Worm (Caenorhabditis elegans) whole organism, L2 larva: ENCODE results near the gene E02C12.6.
"Not testable (repeated sequence)": the region's sequence is repeated elsewhere in the genome, so short reads cannot be mapped to it uniquely, and the experiment has no call there.

Source experiments
- F13H6.1 ChIP-seq: sonication (generic microtip); optimal IDR thresholded peaks from 2 replicates; lab custom pipeline; 2016; ENCODE audit warnings: missing genetic modification characterization, missing compliant biosample characterization
- R02D3.7 ChIP-seq: fragments of 150-350 bp; optimal IDR thresholded peaks from 2 replicates; lab custom pipeline; 2014; ENCODE audit warnings: missing biosample characterization, missing genetic modification characterization
- Y55F3AM.14 ChIP-seq: fragments of 200-800 bp; sonication (Bioruptor generic); optimal IDR thresholded peaks from 2 replicates; lab custom pipeline; 2018; ENCODE audit warnings: mild to moderate bottlenecking, missing genetic modification characterization, missing compliant biosample characterization
- ZK546.5 ChIP-seq: sonication (generic microtip); optimal IDR thresholded peaks from 2 replicates; lab custom pipeline; 2017; ENCODE audit warnings: missing biosample characterization, missing genetic modification characterization
- aly-2 ChIP-seq: fragments of 150-350 bp; optimal IDR thresholded peaks from 2 replicates; lab custom pipeline; 2014; ENCODE audit warnings: missing biosample characterization, missing genetic modification characterization
- blmp-1 ChIP-seq: sonication (generic microtip); optimal IDR thresholded peaks from 2 replicates; lab custom pipeline; 2017; ENCODE audit warnings: missing genetic modification characterization, mild to moderate bottlenecking, missing compliant biosample characterization, antibody characterized with exemption, moderate library complexity; ENCODE audit not compliant: insufficient read depth
- ceh-16 ChIP-seq: fragments of 150-350 bp; optimal IDR thresholded peaks from 2 replicates; lab custom pipeline; 2014; ENCODE audit warnings: missing biosample characterization, missing genetic modification characterization
- ceh-82 ChIP-seq: fragments of 150-350 bp; optimal IDR thresholded peaks from 2 replicates; lab custom pipeline; 2014; ENCODE audit warnings: missing biosample characterization, missing genetic modification characterization
- crh-2 ChIP-seq: sonication (generic microtip); optimal IDR thresholded peaks from 2 replicates; lab custom pipeline; 2017; ENCODE audit warnings: missing biosample characterization, missing genetic modification characterization
- elt-3 ChIP-seq: sonication (generic microtip); optimal IDR thresholded peaks from 2 replicates; lab custom pipeline; 2017; ENCODE audit warnings: missing biosample characterization, missing genetic modification characterization
- lin-11 ChIP-seq: fragments of 150-350 bp; sonication (generic microtip); optimal IDR thresholded peaks from 2 replicates; lab custom pipeline; 2014; ENCODE audit warnings: missing biosample characterization, missing genetic modification characterization, inconsistent platforms, mixed read lengths
- lin-13 ChIP-seq: fragments of 150-350 bp; optimal IDR thresholded peaks from 2 replicates; lab custom pipeline; 2014; ENCODE audit warnings: missing biosample characterization, missing genetic modification reagents, missing genetic modification characterization
- lsy-2 ChIP-seq, 2 experiments: fragments of 150-350 bp in 1 of 2; sonication (generic microtip) in 1 of 2; optimal IDR thresholded peaks; 2 replicates each; lab custom pipeline; 2014 to 2017; ENCODE audit warnings: missing biosample characterization in 2 of 2, missing genetic modification characterization in 2 of 2
- mbf-1 ChIP-seq: sonication (generic microtip); optimal IDR thresholded peaks from 2 replicates; lab custom pipeline; 2017; ENCODE audit warnings: missing biosample characterization, missing genetic modification characterization
- mdl-1 ChIP-seq, 2 experiments: fragments of 150-350 bp in 1 of 2; sonication (generic microtip) in 1 of 2; optimal IDR thresholded peaks; 2 replicates each; lab custom pipeline; 2017; ENCODE audit warnings: missing biosample characterization in 2 of 2, missing genetic modification characterization in 2 of 2
- nhr-11 ChIP-seq: fragments of 150-350 bp; optimal IDR thresholded peaks from 2 replicates; lab custom pipeline; 2014; ENCODE audit warnings: missing biosample characterization, missing genetic modification characterization
- nhr-129 ChIP-seq: fragments of 150-350 bp; optimal IDR thresholded peaks from 2 replicates; lab custom pipeline; 2014; ENCODE audit warnings: missing biosample characterization, missing genetic modification characterization
- nhr-21 ChIP-seq: fragments of 150-350 bp; optimal IDR thresholded peaks from 2 replicates; lab custom pipeline; 2014; ENCODE audit warnings: missing biosample characterization, missing genetic modification characterization
- nhr-23 ChIP-seq: fragments of 150-350 bp; optimal IDR thresholded peaks from 2 replicates; lab custom pipeline; 2014; ENCODE audit warnings: missing biosample characterization, missing genetic modification reagents, missing genetic modification characterization
- nhr-237 ChIP-seq: fragments of 150-350 bp; optimal IDR thresholded peaks from 2 replicates; lab custom pipeline; 2014; ENCODE audit warnings: missing biosample characterization, missing genetic modification characterization
- nhr-25 ChIP-seq: fragments of 150-350 bp; sonication (generic microtip); optimal IDR thresholded peaks from 3 replicates; lab custom pipeline; 2014; ENCODE audit warnings: missing biosample characterization, missing genetic modification characterization
- nhr-6 ChIP-seq: fragments of 150-350 bp; optimal IDR thresholded peaks from 2 replicates; lab custom pipeline; 2014; ENCODE audit warnings: missing biosample characterization, missing genetic modification characterization
- nhr-77 ChIP-seq: fragments of 150-350 bp; optimal IDR thresholded peaks from 2 replicates; lab custom pipeline; 2014; ENCODE audit warnings: missing biosample characterization, missing genetic modification characterization
- peb-1 ChIP-seq: fragments of 150-350 bp; optimal IDR thresholded peaks from 2 replicates; lab custom pipeline; 2014; ENCODE audit warnings: missing biosample characterization, missing genetic modification characterization
- skn-1 ChIP-seq: sonication (generic microtip); optimal IDR thresholded peaks from 2 replicates; lab custom pipeline; 2017; ENCODE audit warnings: missing biosample characterization, missing genetic modification characterization
- snpc-4 ChIP-seq: fragments of 150-350 bp; optimal IDR thresholded peaks from 2 replicates; lab custom pipeline; 2014; ENCODE audit warnings: missing biosample characterization, missing genetic modification characterization
- unc-39 ChIP-seq: fragments of 150-350 bp; optimal IDR thresholded peaks from 2 replicates; lab custom pipeline; 2014; ENCODE audit warnings: missing biosample characterization, missing genetic modification characterization
- unc-55 ChIP-seq: fragments of 150-350 bp; sonication (generic microtip); optimal IDR thresholded peaks from 3 replicates; lab custom pipeline; 2014; ENCODE audit warnings: missing biosample characterization, missing genetic modification reagents, missing genetic modification characterization
- unc-62 ChIP-seq: fragments of 150-350 bp; optimal IDR thresholded peaks from 2 replicates; lab custom pipeline; 2014; ENCODE audit warnings: missing biosample characterization, missing genetic modification reagents, missing genetic modification characterization
- zag-1 ChIP-seq: fragments of 150-350 bp; optimal IDR thresholded peaks from 2 replicates; lab custom pipeline; 2014; ENCODE audit warnings: missing biosample characterization, missing genetic modification characterization
- ztf-1 ChIP-seq: fragments of 200-800 bp; sonication (Bioruptor generic); conservative IDR thresholded peaks from 2 replicates; pipeline ENCODE4 v1.3.6; 2022; ENCODE audit warnings: missing genetic modification characterization, missing compliant biosample characterization
- ztf-11 ChIP-seq: sonication (generic microtip); optimal IDR thresholded peaks from 2 replicates; lab custom pipeline; 2017; ENCODE audit warnings: missing biosample characterization, missing genetic modification characterization

Gene E02C12.6

ce11 chrV:9381846-9382363 is 11.0 kb upstream of the E02C12.6 start, which contains the start of gene E02C12.12:
Gene E02C12.12 (minus strand): TSS chrV:9382313.
- TF ChIP-seq nhr-237 (tag; lab: Kevin White, UChicago), result no peak
- TF ChIP-seq nhr-11 (tag; lab: Kevin White, UChicago), result no peak
- TF ChIP-seq ceh-82 (tag; lab: Kevin White, UChicago), result no peak
- no peak for TF ChIP-seq nhr-25 (tag; lab: Kevin White, UChicago)
- no peak for TF ChIP-seq lin-13 (GFP tag; lab: Kevin White, UChicago)
- TF ChIP-seq unc-55 (GFP tag; lab: Kevin White, UChicago), result no peak

DNA sequence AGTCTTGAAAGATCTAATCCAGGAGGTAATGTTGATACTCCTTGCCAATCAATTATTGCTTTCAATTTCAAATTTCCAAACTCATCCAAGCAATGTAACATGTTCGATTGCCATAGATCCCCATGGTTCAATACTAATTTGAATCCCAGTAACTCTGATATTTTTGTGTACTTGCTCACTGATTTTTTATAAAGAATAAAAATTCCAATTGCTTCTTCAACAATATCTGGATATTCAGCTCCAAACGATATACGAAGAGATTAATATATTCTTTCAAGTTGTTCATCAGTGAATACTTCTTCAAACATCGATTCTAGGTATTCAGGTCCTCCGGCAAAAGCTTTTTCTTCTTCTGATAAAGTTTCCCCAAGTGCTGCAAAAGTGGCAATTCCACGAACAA is 8.9 kb upstream of the E02C12.6 start, which contains the start of gene E02C12.11:
E02C12.11 (minus strand) TSS at position 101 of the 400 bp plus-strand sequence.
- TF ChIP-seq ceh-82, ZK546.5, snpc-4 (tag; lab: Kevin White, UChicago): not testable (repeated sequence)

DNA sequence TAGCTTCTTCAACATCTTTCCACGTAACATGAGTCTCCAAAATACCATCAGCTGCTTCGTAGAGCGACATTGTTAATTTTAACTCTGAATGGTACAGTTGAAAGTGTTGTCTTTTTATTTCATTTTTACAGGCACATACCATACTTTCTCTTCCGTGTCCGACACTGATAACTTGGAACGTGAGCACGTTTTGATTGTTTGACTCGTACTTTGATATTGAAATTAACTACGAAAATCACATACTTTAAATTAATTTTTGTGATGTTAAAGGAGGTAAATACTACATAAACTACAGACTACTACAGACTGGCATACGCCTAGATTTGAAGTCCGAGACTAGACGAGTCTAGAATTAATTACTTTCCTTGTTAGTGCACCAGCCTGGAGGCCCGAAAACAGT is 7.4 kb upstream of the E02C12.6 start, which contains the start of gene E02C12.10:
E02C12.10 (minus strand) TSS at position 75 of the 400 bp plus-strand sequence.
- no peak for TF ChIP-seq nhr-77 (tag; lab: Kevin White, UChicago)
- TF ChIP-seq unc-55 (GFP tag; lab: Kevin White, UChicago), result no peak
- no peak for TF ChIP-seq ZK546.5 (tag; lab: Kevin White, UChicago)
- TF ChIP-seq lin-13 (GFP tag; lab: Kevin White, UChicago), result no peak
- no peak for TF ChIP-seq snpc-4 (tag; lab: Kevin White, UChicago)
- TF ChIP-seq crh-2 (tag; lab: Kevin White, UChicago), result no peak
- TF ChIP-seq F13H6.1 (tag; lab: Kevin White, UChicago), result no peak
- no peak for TF ChIP-seq peb-1
- no peak for TF ChIP-seq ztf-1 (GFP tag; lab: Robert Waterston, UW)
- no peak for TF ChIP-seq blmp-1 (tag; lab: Kevin White, UChicago)
- no peak for TF ChIP-seq ztf-11 (tag; lab: Kevin White, UChicago)
- TF ChIP-seq nhr-6, result no peak
- no peak for TF ChIP-seq elt-3 (tag; lab: Kevin White, UChicago)
- no peak for TF ChIP-seq ceh-16
- TF ChIP-seq mdl-1 (tag; optimal IDR thresholded peaks at IDR 0.05; lab: Kevin White, UChicago), result no peak

ce11 chrV:9376417-9376816 is 5.5 kb upstream of the E02C12.6 start, which contains the start of gene E02C12.19:
Gene E02C12.19 (minus strand): TSS chrV:9376517.
- no peak for TF ChIP-seq ZK546.5 (tag; lab: Kevin White, UChicago)
- no peak for TF ChIP-seq skn-1 (tag; lab: Kevin White, UChicago)
- no peak for TF ChIP-seq nhr-25 (tag; lab: Kevin White, UChicago)
- TF ChIP-seq Y55F3AM.14 (GFP tag; lab: Kevin White, UChicago), result no peak
- no peak for TF ChIP-seq blmp-1 (tag; lab: Kevin White, UChicago)
- no peak for TF ChIP-seq unc-62 (GFP tag; lab: Kevin White, UChicago)
- TF ChIP-seq nhr-23 (tag; lab: Kevin White, UChicago), result no peak
- no peak for TF ChIP-seq lsy-2 (tag; optimal IDR thresholded peaks at IDR 0.05; lab: Kevin White, UChicago)
- TF ChIP-seq aly-2, result no peak
- no peak for TF ChIP-seq lin-11 (tag; lab: Kevin White, UChicago)
- no peak for TF ChIP-seq nhr-77 (tag; lab: Kevin White, UChicago)
- no peak for TF ChIP-seq mbf-1 (tag; lab: Kevin White, UChicago)
- no peak for TF ChIP-seq nhr-237 (tag; lab: Kevin White, UChicago)
- no peak for TF ChIP-seq F13H6.1 (tag; lab: Kevin White, UChicago)
- TF ChIP-seq ztf-11 (tag; lab: Kevin White, UChicago), result no peak

DNA sequence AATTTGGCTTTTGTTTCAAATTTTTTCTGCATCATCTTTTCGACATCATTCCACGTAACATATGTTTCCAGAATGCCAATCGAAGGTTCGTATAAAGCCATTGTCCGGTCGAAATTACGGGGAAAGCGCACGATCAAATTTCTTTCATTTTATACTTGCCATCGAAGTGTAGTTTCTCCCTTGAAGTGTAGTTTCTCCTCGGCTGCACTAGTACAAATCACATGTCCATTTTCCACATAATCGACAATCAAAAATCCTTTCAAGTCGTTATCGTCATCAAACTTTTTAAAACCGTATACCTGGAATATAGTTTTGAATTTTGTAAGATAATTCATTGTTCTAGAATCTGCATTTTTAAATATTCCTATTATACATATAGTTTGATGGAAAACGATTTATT is 4.5 kb upstream of the E02C12.6 start, which contains the start of gene E02C12.9:
E02C12.9 (minus strand) TSS at position 101 of the 400 bp plus-strand sequence.
- TF ChIP-seq R02D3.7 (tag; lab: Kevin White, UChicago), result no peak
- TF ChIP-seq zag-1 (tag; lab: Kevin White, UChicago), result no peak
- TF ChIP-seq nhr-21 (tag; lab: Kevin White, UChicago), result no peak
- TF ChIP-seq mbf-1 (tag; lab: Kevin White, UChicago), result no peak
- TF ChIP-seq peb-1, result no peak
- TF ChIP-seq nhr-129, result no peak
- no peak for TF ChIP-seq ceh-16
- no peak for TF ChIP-seq unc-39 (tag; lab: Kevin White, UChicago)
- TF ChIP-seq, all 48 proteins: peak for 0
